Worm (Caenorhabditis elegans) whole organism, young adult: ENCODE data around the gene Y54G11A.2.
A peak's percentile ranks its signal among the peaks of the same experiment; 100 is the strongest.

ENCODE experiments used
- B0019.2 ChIP-seq: fragments of 200-800 bp; sonication (Bioruptor generic); conservative IDR thresholded peaks from 2 replicates; pipeline ENCODE4 v1.3.6; 2022; ENCODE audit warnings: missing genetic modification reagents, missing genetic modification characterization, missing compliant biosample characterization
- B0035.1 ChIP-seq: sonication (generic microtip); optimal IDR thresholded peaks from 2 replicates; lab custom pipeline; 2016; ENCODE audit warnings: missing genetic modification characterization, mild to moderate bottlenecking, missing compliant biosample characterization, missing genotype, missing genetic modification reagents
- B0336.3 ChIP-seq: fragments of 200-800 bp; sonication (Bioruptor generic); IDR thresholded peaks from 2 replicates; pipeline ENCODE4 v1.3.6; 2022; ENCODE audit warnings: missing genetic modification characterization, missing compliant biosample characterization
- C06A6.2 ChIP-seq: fragments of 200-800 bp; sonication (Bioruptor generic); conservative IDR thresholded peaks from 2 replicates; pipeline ENCODE4 v1.3.6; 2022; ENCODE audit warnings: missing genetic modification characterization, missing compliant biosample characterization
- C17E4.6 ChIP-seq: fragments of 200-800 bp; sonication (Bioruptor generic); IDR thresholded peaks from 2 replicates; pipeline ENCODE4 v1.3.6; 2022; ENCODE audit warnings: missing genetic modification reagents, missing genetic modification characterization, missing compliant biosample characterization
- F10E7.11 ChIP-seq: sonication (generic microtip); optimal IDR thresholded peaks from 2 replicates; lab custom pipeline; 2017; ENCODE audit warnings: mild to moderate bottlenecking, missing genetic modification characterization, moderate library complexity, missing compliant biosample characterization
- F33H1.4 ChIP-seq: fragments of 200-800 bp; sonication (Bioruptor generic); IDR thresholded peaks from 2 replicates; pipeline ENCODE4 v1.3.6; 2022; ENCODE audit warnings: missing genetic modification reagents, missing genetic modification characterization, missing compliant biosample characterization
- K11D2.4 ChIP-seq: fragments of 200-800 bp; sonication (Bioruptor generic); IDR thresholded peaks from 2 replicates; pipeline ENCODE4 v1.3.6; 2022; ENCODE audit warnings: missing genetic modification reagents, missing genetic modification characterization, missing compliant biosample characterization
- Y67H2A.10 ChIP-seq: fragments of 200-800 bp; sonication (Bioruptor generic); conservative IDR thresholded peaks from 2 replicates; pipeline ENCODE4 v1.3.6; 2022; ENCODE audit warnings: missing genetic modification reagents, missing genetic modification characterization, missing compliant biosample characterization
- Y79H2A.3 ChIP-seq: fragments of 200-800 bp; sonication (Bioruptor generic); conservative IDR thresholded peaks from 2 replicates; pipeline ENCODE4 v1.3.6; 2022; ENCODE audit warnings: missing genetic modification reagents, missing genetic modification characterization, missing compliant biosample characterization
- akir-1 ChIP-seq: fragments of 200-800 bp; sonication (Bioruptor generic); optimal IDR thresholded peaks from 2 replicates; lab custom pipeline; 2018; ENCODE audit warnings: mild to moderate bottlenecking, missing genetic modification characterization, moderate library complexity, missing compliant biosample characterization
- attf-6 ChIP-seq: fragments of 200-800 bp; sonication (Bioruptor generic); IDR thresholded peaks from 2 replicates; pipeline ENCODE4 v1.3.6; 2022; ENCODE audit warnings: missing genetic modification reagents, missing genetic modification characterization, missing compliant biosample characterization
- bed-2 ChIP-seq: fragments of 200-800 bp; sonication (Bioruptor generic); IDR thresholded peaks from 2 replicates; pipeline ENCODE4 v1.3.6; 2022; ENCODE audit warnings: missing genetic modification reagents, missing genetic modification characterization, missing compliant biosample characterization
- cebp-2 ChIP-seq: fragments of 200-800 bp; sonication (Bioruptor generic); IDR thresholded peaks from 2 replicates; pipeline ENCODE4 v1.3.6; 2022; ENCODE audit warnings: missing genetic modification characterization, missing compliant biosample characterization
- ceh-58 ChIP-seq: fragments of 200-800 bp; sonication (Bioruptor generic); IDR thresholded peaks from 2 replicates; pipeline ENCODE4 v1.3.6; 2022; ENCODE audit warnings: missing genetic modification characterization, missing compliant biosample characterization
- ceh-79 ChIP-seq: sonication (generic microtip); optimal IDR thresholded peaks from 2 replicates; lab custom pipeline; 2017; ENCODE audit warnings: mild to moderate bottlenecking, missing genetic modification characterization, missing compliant biosample characterization
- die-1 ChIP-seq: sonication (generic microtip); optimal IDR thresholded peaks from 2 replicates; lab custom pipeline; 2016; ENCODE audit warnings: missing genotype, mild to moderate bottlenecking, missing genetic modification characterization, missing compliant biosample characterization
- dox-1 ChIP-seq: fragments of 200-800 bp; sonication (Bioruptor generic); IDR thresholded peaks from 2 replicates; pipeline ENCODE4 v1.3.6; 2022; ENCODE audit warnings: missing genetic modification reagents, missing genetic modification characterization, missing compliant biosample characterization
- efl-1 ChIP-seq: fragments of 150-350 bp; optimal IDR thresholded peaks from 2 replicates; lab custom pipeline; 2014; ENCODE audit warnings: missing biosample characterization, missing genetic modification reagents, missing genetic modification characterization
- hlh-12 ChIP-seq: sonication (generic microtip); optimal IDR thresholded peaks from 2 replicates; lab custom pipeline; 2016; ENCODE audit warnings: missing genetic modification characterization, missing compliant biosample characterization
- hlh-26 ChIP-seq: fragments of 200-800 bp; sonication (Bioruptor generic); conservative IDR thresholded peaks from 2 replicates; pipeline ENCODE4 v1.3.6; 2022; ENCODE audit warnings: missing genetic modification reagents, missing genetic modification characterization, missing compliant biosample characterization
- hmg-1.2 ChIP-seq: fragments of 200-800 bp; sonication (Bioruptor generic); IDR thresholded peaks from 2 replicates; pipeline ENCODE4 v1.3.6; 2022; ENCODE audit warnings: missing genetic modification reagents, missing genetic modification characterization, missing compliant biosample characterization
- let-526 ChIP-seq: fragments of 200-800 bp; sonication (Bioruptor generic); IDR thresholded peaks from 2 replicates; pipeline ENCODE4 v1.3.6; 2022; ENCODE audit warnings: missing genetic modification reagents, missing genetic modification characterization, missing compliant biosample characterization
- lir-1 ChIP-seq: fragments of 200-800 bp; sonication (Bioruptor generic); conservative IDR thresholded peaks from 2 replicates; pipeline ENCODE4 v1.3.6; 2022; ENCODE audit warnings: missing genetic modification reagents, missing genetic modification characterization, missing compliant biosample characterization
- madf-3 ChIP-seq: fragments of 200-800 bp; sonication (Bioruptor generic); IDR thresholded peaks from 2 replicates; pipeline ENCODE4 v1.3.6; 2022; ENCODE audit warnings: missing genetic modification reagents, missing genetic modification characterization, missing compliant biosample characterization
- madf-6 ChIP-seq: fragments of 200-800 bp; sonication (Bioruptor generic); IDR thresholded peaks from 2 replicates; pipeline ENCODE4 v1.3.6; 2022; ENCODE audit warnings: missing genetic modification reagents, missing genetic modification characterization, missing compliant biosample characterization
- nfya-2 ChIP-seq: fragments of 200-800 bp; sonication (Bioruptor generic); IDR thresholded peaks from 2 replicates; pipeline ENCODE4 v1.3.6; 2022; ENCODE audit warnings: missing genetic modification reagents, missing genetic modification characterization, missing compliant biosample characterization
- nhr-27 ChIP-seq: fragments of 200-800 bp; sonication (Bioruptor generic); optimal IDR thresholded peaks from 2 replicates; lab custom pipeline; 2018; ENCODE audit warnings: mild to moderate bottlenecking, missing genetic modification characterization, moderate library complexity, missing compliant biosample characterization
- rcor-1 ChIP-seq: fragments of 200-800 bp; sonication (Bioruptor generic); IDR thresholded peaks from 2 replicates; pipeline ENCODE4 v1.3.6; 2022; ENCODE audit warnings: missing genetic modification reagents, missing genetic modification characterization, missing compliant biosample characterization
- rec-8 ChIP-seq, 2 experiments: sonication (generic microtip); optimal IDR thresholded peaks; 2 replicates each; lab custom pipeline; 2016; ENCODE audit warnings: mild to moderate bottlenecking in 2 of 2, missing genetic modification characterization in 2 of 2, missing genetic modification reagents in 2 of 2, missing genotype in 2 of 2, missing biosample characterization in 1 of 2, missing compliant biosample characterization in 1 of 2, moderate library complexity in 1 of 2
- repo-1 ChIP-seq: sonication (generic microtip); optimal IDR thresholded peaks from 2 replicates; lab custom pipeline; 2017; ENCODE audit warnings: mild to moderate bottlenecking, missing genetic modification characterization, missing compliant biosample characterization
- rpc-1 ChIP-seq, 2 experiments: fragments of 150-350 bp in 1 of 2; sonication (generic microtip) in 1 of 2; optimal IDR thresholded peaks; 2 replicates each; lab custom pipeline; 2014 to 2018; ENCODE audit warnings: missing biosample characterization in 1 of 2, missing genetic modification characterization in 1 of 2, missing genetic modification reagents in 1 of 2, missing genotype in 1 of 2
- sea-2 ChIP-seq: fragments of 200-800 bp; sonication (Bioruptor generic); IDR thresholded peaks from 2 replicates; pipeline ENCODE4 v1.3.6; 2022; ENCODE audit warnings: missing genetic modification characterization, missing compliant biosample characterization
- snpc-1.1 ChIP-seq: sonication (generic microtip); optimal IDR thresholded peaks from 2 replicates; lab custom pipeline; 2017; ENCODE audit warnings: missing genetic modification characterization, mild to moderate bottlenecking, missing compliant biosample characterization, antibody characterized with exemption, moderate library complexity, missing genotype, missing genetic modification reagents; ENCODE audit not compliant: insufficient read depth
- snpc-3.4 ChIP-seq: sonication (generic microtip); optimal IDR thresholded peaks from 2 replicates; lab custom pipeline; 2017; ENCODE audit warnings: missing genetic modification characterization, mild to moderate bottlenecking, missing compliant biosample characterization, antibody characterized with exemption, moderate library complexity, missing genotype, missing genetic modification reagents
- snpc-4 ChIP-seq, 5 experiments: fragments of 150-350 bp in 1 of 5; sonication (generic microtip) in 4 of 5; optimal IDR thresholded peaks; 2 replicates each; lab custom pipeline; 2014 to 2018; ENCODE audit warnings: missing genetic modification characterization in 5 of 5, missing biosample characterization in 3 of 5, antibody characterized with exemption in 2 of 5, mild to moderate bottlenecking in 2 of 5, missing compliant biosample characterization in 2 of 5, missing genotype in 2 of 5, moderate library complexity in 2 of 5, missing genetic modification reagents in 1 of 5
- unc-62 ChIP-seq: fragments of 150-350 bp; optimal IDR thresholded peaks from 2 replicates; lab custom pipeline; 2014; ENCODE audit warnings: missing biosample characterization, missing genetic modification reagents, missing genetic modification characterization
- zim-3 ChIP-seq: sonication (generic microtip); optimal IDR thresholded peaks from 2 replicates; lab custom pipeline; 2017; ENCODE audit warnings: mild to moderate bottlenecking, missing genetic modification characterization, moderate library complexity, missing compliant biosample characterization
- ztf-18 ChIP-seq: sonication (generic microtip); optimal IDR thresholded peaks from 2 replicates; lab custom pipeline; 2016; ENCODE audit warnings: missing genotype, mild to moderate bottlenecking, missing genetic modification characterization, missing compliant biosample characterization

Y54G11A.2 gene

ce11 chrII:14252057-14252456 is at the start of gene Y54G11A.2:
Y54G11A.2 (plus strand) TSS chrII:14252357.
- no peak for TF ChIP-seq die-1 (tag; lab: Kevin White, UChicago)
- no peak for TF ChIP-seq hlh-26 (GFP tag; lab: Robert Waterston, UW)
- TF ChIP-seq efl-1, result no peak
- no peak for TF ChIP-seq ceh-79 (tag; lab: Kevin White, UChicago)
- no peak for TF ChIP-seq hmg-1.2 (GFP tag; lab: Robert Waterston, UW)
- TF ChIP-seq snpc-4 (GFP tag; optimal IDR thresholded peaks at IDR 0.05; lab: Kevin White, UChicago), result no peak
- TF ChIP-seq snpc-4 (tag; optimal IDR thresholded peaks at IDR 0.05; lab: Kevin White, UChicago), result no peak
- TF ChIP-seq rpc-1 (optimal IDR thresholded peaks at IDR 0.05; lab: Kevin White, UChicago), result no peak
- TF ChIP-seq rpc-1 (tag; optimal IDR thresholded peaks at IDR 0.05; lab: Kevin White, UChicago), result no peak

DNA sequence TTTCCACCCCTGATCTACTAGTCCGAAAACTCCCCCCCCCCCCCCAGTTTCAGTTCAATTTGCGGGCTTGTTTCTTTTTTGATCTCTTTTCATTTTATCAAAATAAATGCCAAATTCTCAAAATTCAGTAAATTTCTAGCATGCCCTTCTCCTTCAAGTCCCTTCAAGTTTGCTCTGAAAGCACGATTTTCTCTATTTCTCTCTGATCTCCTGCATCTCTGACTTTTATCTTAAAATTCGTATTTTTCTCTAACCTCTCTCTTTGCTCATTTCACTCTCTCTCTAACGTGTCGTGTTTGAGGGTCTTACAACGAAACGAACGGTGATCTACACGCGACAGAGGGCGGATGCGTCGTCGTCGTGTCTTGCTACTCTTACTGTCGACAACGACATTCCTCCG is 46.8 kb upstream of the Y54G11A.2 start, which contains the start of gene ace-3:
Gene ace-3 (plus strand): TSS at position 301 of the 400 bp plus-strand sequence.
- TF ChIP-seq B0035.1 (tag; lab: Kevin White, UChicago) (no peak), bed-2 (no peak), snpc-1.1 (tag; lab: Kevin White, UChicago) (no peak)

- TF ChIP-seq madf-3, result no peak
- no peak for TF ChIP-seq lir-1 (GFP tag; lab: Robert Waterston, UW)
- TF ChIP-seq ceh-58 (GFP tag; lab: Robert Waterston, UW), result no peak
- no peak for TF ChIP-seq dox-1 (GFP tag; lab: Robert Waterston, UW)
- TF ChIP-seq akir-1, result no peak
- no peak for TF ChIP-seq unc-62
- no peak for TF ChIP-seq madf-6
- TF ChIP-seq rec-8 (tag; optimal IDR thresholded peaks at IDR 0.05; lab: Kevin White, UChicago), result no peak
- TF ChIP-seq B0019.2 (GFP tag; lab: Robert Waterston, UW), result no peak
- TF ChIP-seq F33H1.4 (GFP tag; lab: Robert Waterston, UW), result no peak
- TF ChIP-seq B0336.3 (GFP tag; lab: Robert Waterston, UW), result no peak
Measured at ce11 chrII:14206211-14206610, 45.9 kb upstream of the Y54G11A.2 start.

DNA sequence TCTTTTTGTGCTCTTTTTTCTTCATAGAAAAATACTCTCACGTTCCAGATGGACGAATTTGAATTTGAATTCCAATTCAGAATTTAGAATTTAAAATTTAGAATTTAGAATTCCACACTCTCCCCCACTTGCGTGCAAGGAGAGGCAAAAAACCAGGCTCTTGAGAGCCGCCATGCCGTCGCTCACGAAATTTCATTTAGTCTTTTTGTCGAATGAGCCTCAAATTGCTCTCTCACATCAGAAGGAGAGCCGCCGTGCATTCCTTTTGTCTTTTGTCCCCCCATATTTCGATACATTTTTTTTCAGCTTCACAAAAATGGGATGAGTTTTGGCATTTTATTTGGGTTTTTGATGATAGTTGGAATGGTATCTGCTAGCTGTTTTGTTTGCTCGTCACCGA is 41.0 kb upstream of the Y54G11A.2 start, which contains the start of gene hot-7:
Gene hot-7 (plus strand): TSS at position 301 of the 400 bp plus-strand sequence.
- TF ChIP-seq C17E4.6 (GFP tag; lab: Robert Waterston, UW), result no peak
- no peak for TF ChIP-seq Y79H2A.3 (GFP tag; lab: Robert Waterston, UW)
- no peak for TF ChIP-seq snpc-3.4 (tag; lab: Kevin White, UChicago)
- TF ChIP-seq nhr-27 (tag; lab: Kevin White, UChicago), result no peak
- TF ChIP-seq K11D2.4, result no peak
- TF ChIP-seq rcor-1 (GFP tag; lab: Robert Waterston, UW), result no peak

- peak; percentile 19 for TF ChIP-seq efl-1
- TF ChIP-seq ztf-18 (tag; lab: Kevin White, UChicago), result no peak
- TF ChIP-seq madf-6, result peak; percentile 39; the same call in 1 of the 2 replicates
- no peak for TF ChIP-seq hlh-26 (GFP tag; lab: Robert Waterston, UW)
Measured at ce11 chrII:14214109-14214508, 38.0 kb upstream of the Y54G11A.2 start, which contains the start of gene Y48B6A.10. Y48B6A.10 (plus strand) TSS chrII:14214409.

DNA sequence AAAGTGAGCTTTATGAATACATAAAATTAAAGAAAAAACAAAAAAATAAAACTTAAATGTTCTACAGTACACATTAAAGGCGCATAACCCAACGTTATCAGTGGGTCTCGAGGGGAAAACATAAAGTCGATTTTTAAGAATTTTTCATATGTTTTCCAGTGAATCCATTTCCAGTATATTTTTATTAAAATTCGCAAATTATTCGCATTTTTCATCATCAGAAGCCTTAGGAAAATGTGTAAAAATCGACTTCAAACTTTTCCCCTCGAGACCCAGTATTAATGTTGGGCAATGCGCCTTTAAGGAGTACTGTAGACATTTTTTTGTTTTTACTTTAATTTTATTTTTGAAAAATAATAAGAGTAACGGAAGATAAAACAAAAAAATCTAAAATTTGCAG is 34.0 kb upstream of the Y54G11A.2 start:
- TF ChIP-seq F10E7.11 (no peak), Y67H2A.10 (GFP tag; lab: Robert Waterston, UW) (no peak), snpc-1.1 (tag; lab: Kevin White, UChicago) (no peak), nfya-2 (GFP tag; lab: Robert Waterston, UW) (no peak), zim-3 (no peak), hlh-12 (tag; lab: Kevin White, UChicago) (no peak), attf-6 (no peak), sea-2 (GFP tag; lab: Robert Waterston, UW) (no peak), efl-1 (peak; percentile 32), cebp-2 (GFP tag; lab: Robert Waterston, UW) (no peak), dox-1 (GFP tag; lab: Robert Waterston, UW) (no peak; the same call in 1 of the 2 replicates), repo-1 (no peak), let-526 (GFP tag; lab: Robert Waterston, UW) (no peak), B0336.3 (GFP tag; lab: Robert Waterston, UW) (no peak), C06A6.2 (GFP tag; lab: Robert Waterston, UW) (no peak)
